Fruit fly (Drosophila melanogaster) whole organism, wandering third instar larva: ENCODE data around the gene CG33523.

Experiments used
- Abd-B ChIP-seq: fragments of >200 bp; optimal IDR thresholded peaks from 2 replicates; lab custom pipeline; 2017; ENCODE audit warnings: missing biosample characterization, missing genetic modification characterization
- CrebA ChIP-seq: fragments of 200-800 bp; sonication (Bioruptor generic); optimal IDR thresholded peaks from 2 replicates; lab custom pipeline; 2016; ENCODE audit warnings: missing biosample characterization, mild to moderate bottlenecking, missing genetic modification characterization, borderline replicate concordance
- Dfd ChIP-seq: fragments of >200 bp; optimal IDR thresholded peaks from 2 replicates; lab custom pipeline; 2017; ENCODE audit warnings: missing biosample characterization, missing genetic modification characterization
- Myc ChIP-seq: fragments of >200 bp; optimal IDR thresholded peaks from 2 replicates; lab custom pipeline; 2017
- Vsx2 ChIP-seq: fragments of 200-300, 225-300 bp; sonication (Bioruptor generic); optimal IDR thresholded peaks from 2 replicates; lab custom pipeline; 2018; ENCODE audit warnings: missing biosample characterization, missing genetic modification characterization; ENCODE audit not compliant: partially characterized antibody
- br ChIP-seq: fragments of 200-800 bp; sonication (Bioruptor generic); optimal IDR thresholded peaks from 2 replicates; lab custom pipeline; 2016; ENCODE audit warnings: missing biosample characterization, missing genetic modification characterization
- ey ChIP-seq: fragments of 200-800 bp; sonication (Bioruptor generic); optimal IDR thresholded peaks from 2 replicates; lab custom pipeline; 2016; ENCODE audit warnings: missing biosample characterization, missing genetic modification characterization
- lola ChIP-seq: fragments of >200 bp; optimal IDR thresholded peaks from 2 replicates; lab custom pipeline; 2017; ENCODE audit warnings: missing biosample characterization, missing genetic modification characterization
- pan ChIP-seq: fragments of >200 bp; optimal IDR thresholded peaks from 2 replicates; lab custom pipeline; 2017
- psq ChIP-seq: fragments of 200-800 bp; sonication (Bioruptor generic); optimal IDR thresholded peaks from 3 replicates; lab custom pipeline; 2017; ENCODE audit warnings: missing biosample characterization, mild to moderate bottlenecking, missing genetic modification characterization, moderate library complexity
- sage ChIP-seq: fragments of 200-800 bp; sonication (Bioruptor generic); optimal IDR thresholded peaks from 2 replicates; lab custom pipeline; 2016; ENCODE audit warnings: missing biosample characterization, mild to moderate bottlenecking, missing genetic modification characterization
- tai ChIP-seq: sonication (Bioruptor generic); optimal IDR thresholded peaks from 2 replicates; lab custom pipeline; 2016; ENCODE audit warnings: missing biosample characterization, missing genetic modification characterization
- usp ChIP-seq: fragments of >200 bp; optimal IDR thresholded peaks from 2 replicates; lab custom pipeline; 2017; ENCODE audit warnings: missing biosample characterization, missing genetic modification characterization

dm6 chr3L:5952537-5952936 is 28.9 kb downstream of the CG33523 start:
- TF ChIP-seq Abd-B (GFP tag; lab: Kevin White, UChicago) (no peak), ey (GFP tag; lab: Kevin White, UChicago) (no peak), lola (GFP tag; lab: Kevin White, UChicago) (no peak), CrebA (GFP tag; lab: Kevin White, UChicago) (no peak), Dfd (GFP tag; lab: Kevin White, UChicago) (no peak), pan (lab: Kevin White, UChicago) (no peak), psq (no peak), sage (GFP tag; lab: Kevin White, UChicago) (no peak), usp (GFP tag; lab: Kevin White, UChicago) (no peak), br (GFP tag; lab: Kevin White, UChicago) (no peak), tai (GFP tag; lab: Kevin White, UChicago) (no peak), Myc (lab: Kevin White, UChicago) (no peak), Vsx2 (GFP tag; lab: Kevin White, UChicago) (no peak)
